Worm (Caenorhabditis elegans) whole organism, young adult: ENCODE results near the gene ZK218.1.

Source experiments
- B0019.2 ChIP-seq: fragments of 200-800 bp; sonication (Bioruptor generic); conservative IDR thresholded peaks from 2 replicates; pipeline ENCODE4 v1.3.6; 2022; ENCODE audit warnings: missing genetic modification reagents, missing genetic modification characterization, missing compliant biosample characterization
- F33H1.4 ChIP-seq: fragments of 200-800 bp; sonication (Bioruptor generic); IDR thresholded peaks from 2 replicates; pipeline ENCODE4 v1.3.6; 2022; ENCODE audit warnings: missing genetic modification reagents, missing genetic modification characterization, missing compliant biosample characterization
- F57A8.1 ChIP-seq: fragments of 200-800 bp; sonication (Bioruptor generic); optimal IDR thresholded peaks from 2 replicates; lab custom pipeline; 2018; ENCODE audit warnings: mild to moderate bottlenecking, missing genetic modification characterization, moderate library complexity, missing compliant biosample characterization
- dpl-1 ChIP-seq: fragments of 150-350 bp; optimal IDR thresholded peaks from 2 replicates; lab custom pipeline; 2014; ENCODE audit warnings: missing biosample characterization, missing genetic modification reagents, missing genetic modification characterization
- nfya-1 ChIP-seq: sonication (generic microtip); optimal IDR thresholded peaks from 2 replicates; lab custom pipeline; 2017; ENCODE audit warnings: antibody characterized with exemption, missing compliant biosample characterization, missing genetic modification characterization, borderline replicate concordance; ENCODE audit not compliant: insufficient read depth
- nhr-179 ChIP-seq: sonication (generic microtip); optimal IDR thresholded peaks from 2 replicates; lab custom pipeline; 2016; ENCODE audit warnings: mild to moderate bottlenecking, missing genetic modification characterization, missing compliant biosample characterization
- snpc-4 ChIP-seq, 5 experiments: fragments of 150-350 bp in 1 of 5; sonication (generic microtip) in 4 of 5; optimal IDR thresholded peaks; 2 replicates each; lab custom pipeline; 2014 to 2018; ENCODE audit warnings: missing genetic modification characterization in 5 of 5, missing biosample characterization in 3 of 5, antibody characterized with exemption in 2 of 5, mild to moderate bottlenecking in 2 of 5, missing compliant biosample characterization in 2 of 5, missing genotype in 2 of 5, moderate library complexity in 2 of 5, missing genetic modification reagents in 1 of 5
- tlf-1 ChIP-seq: fragments of 200-800 bp; sonication (Bioruptor generic); optimal IDR thresholded peaks from 2 replicates; lab custom pipeline; 2018; ENCODE audit warnings: mild to moderate bottlenecking, missing genetic modification characterization, missing compliant biosample characterization
- ztf-28 ChIP-seq: fragments of 200-800 bp; sonication (Bioruptor generic); IDR thresholded peaks from 2 replicates; pipeline ENCODE4 v1.3.6; 2022; ENCODE audit warnings: missing genetic modification reagents, missing genetic modification characterization, missing compliant biosample characterization

DNA sequence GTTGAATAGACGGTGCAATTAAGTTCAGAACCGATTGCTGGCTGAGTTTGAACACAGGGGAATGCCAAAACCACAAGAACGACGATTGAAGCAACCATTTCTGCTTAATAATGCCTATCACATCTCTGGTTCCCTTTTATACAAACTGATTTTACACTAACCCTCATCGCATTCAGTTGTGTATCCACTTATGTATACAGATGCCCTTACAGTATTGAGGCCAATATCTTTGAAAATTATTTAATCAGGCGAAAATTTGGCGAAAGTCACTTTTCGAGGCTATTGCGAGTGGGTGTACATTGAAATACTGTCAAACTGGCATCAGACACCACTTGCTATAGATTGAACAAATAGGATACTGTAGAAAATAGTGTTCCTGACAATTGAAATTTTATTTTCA is 6.3 kb downstream of the ZK218.1 start, which contains the start of the genes ZK218.3 and ZK218.4:
- TF ChIP-seq snpc-4 (GFP tag; optimal IDR thresholded peaks at IDR 0.05; lab: Kevin White, UChicago) (no peak), snpc-4 (tag; optimal IDR thresholded peaks at IDR 0.05; lab: Kevin White, UChicago) (no peak), F33H1.4 (GFP tag; lab: Robert Waterston, UW) (no peak), ztf-28 (GFP tag; lab: Robert Waterston, UW) (no peak), dpl-1 (GFP tag; lab: Kevin White, UChicago) (no peak), F57A8.1 (no peak), tlf-1 (GFP tag; lab: Kevin White, UChicago) (no peak), nhr-179 (no peak), nfya-1 (tag; lab: Kevin White, UChicago) (no peak), B0019.2 (GFP tag; lab: Robert Waterston, UW) (no peak)
